Worm (Caenorhabditis elegans) whole organism, early embryonic: ENCODE measurements around the gene phat-4.

ENCODE experiments used
- ama-1 ChIP-seq: fragments of 150-350 bp; optimal IDR thresholded peaks from 2 replicates; lab custom pipeline; 2014
- pes-1 ChIP-seq: fragments of 200-800 bp; sonication (Bioruptor generic); IDR thresholded peaks from 2 replicates; pipeline ENCODE4 v1.3.6; 2022; ENCODE audit warnings: missing genetic modification reagents, missing genetic modification characterization, missing compliant biosample characterization

DNA sequence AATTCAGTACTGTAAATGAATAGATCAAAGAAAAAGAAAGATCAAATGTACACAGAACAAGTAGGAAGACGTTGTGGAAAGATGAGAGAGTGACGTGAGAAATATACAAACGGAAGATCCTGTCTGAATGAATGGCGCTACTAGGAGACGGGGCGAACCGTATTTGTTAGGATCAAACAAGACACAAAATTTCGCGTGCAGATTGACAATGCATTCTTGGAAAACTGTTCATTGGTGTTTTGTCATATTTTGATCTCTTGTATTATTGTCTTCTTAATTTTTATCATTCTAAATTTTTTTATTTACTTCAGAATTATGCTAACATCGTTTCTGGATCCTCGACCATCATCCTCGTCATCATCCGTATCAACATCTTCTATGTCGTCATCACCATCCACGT, 35.0 kb upstream of the phat-4 start, which contains the start of gene nhr-181:
- TF ChIP-seq ama-1 (lab: Kevin White, UChicago) (no peak), pes-1 (GFP tag; lab: Robert Waterston, UW) (no peak)
